Worm (Caenorhabditis elegans): ENCODE measurements around the gene tba-7.

DNA sequence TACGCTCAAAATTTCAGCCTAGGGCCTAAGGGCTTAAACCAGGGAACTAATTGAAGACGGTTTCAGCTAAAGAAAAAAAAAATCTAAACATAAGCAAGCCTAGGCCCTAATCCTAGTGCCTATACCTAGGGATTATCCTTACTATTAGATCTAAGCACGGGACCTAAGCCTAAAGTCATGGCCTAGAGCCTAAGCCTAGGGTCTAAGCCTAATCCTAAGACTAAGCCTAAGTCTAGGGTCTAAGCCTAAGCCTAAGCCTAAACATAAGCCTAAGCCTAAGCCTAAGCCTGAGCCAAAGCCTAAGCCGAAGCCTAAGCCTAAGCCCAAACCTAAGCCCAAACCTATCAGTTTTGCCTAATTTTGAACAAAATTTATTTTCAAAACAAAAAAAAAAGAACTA lies 21.2 kb upstream of the tba-7 start:
- TF ChIP-seq tab-1 (GFP tag; IDR thresholded peaks at IDR 0.05) (no peak), ztf-23 (GFP tag; IDR thresholded peaks at IDR 0.05) (no peak), flt-1 (GFP tag; IDR thresholded peaks at IDR 0.05) (no peak), ref-1 (GFP tag; conservative IDR thresholded peaks at IDR 0.05) (no peak), ztf-29 (GFP tag; IDR thresholded peaks at IDR 0.05) (peak; percentile 11; the same call in 1 of the 2 replicates)

Measured in whole organism, midembryonic.